Worm (Caenorhabditis elegans) whole organism, L2 larva: ENCODE data around the gene K03B4.4.

Experiments used
- F13H6.1 ChIP-seq: sonication (generic microtip); optimal IDR thresholded peaks from 2 replicates; lab custom pipeline; 2016; ENCODE audit warnings: missing genetic modification characterization, missing compliant biosample characterization
- aly-2 ChIP-seq: fragments of 150-350 bp; optimal IDR thresholded peaks from 2 replicates; lab custom pipeline; 2014; ENCODE audit warnings: missing biosample characterization, missing genetic modification characterization
- ama-1 ChIP-seq: fragments of 150-350 bp; optimal IDR thresholded peaks from 2 replicates; lab custom pipeline; 2018; ENCODE audit warnings: inconsistent platforms
- blmp-1 ChIP-seq: sonication (generic microtip); optimal IDR thresholded peaks from 2 replicates; lab custom pipeline; 2017; ENCODE audit warnings: missing genetic modification characterization, mild to moderate bottlenecking, missing compliant biosample characterization, antibody characterized with exemption, moderate library complexity; ENCODE audit not compliant: insufficient read depth
- elt-1 ChIP-seq: fragments of 150-350 bp; optimal IDR thresholded peaks from 2 replicates; lab custom pipeline; 2014; ENCODE audit warnings: missing biosample characterization, missing genetic modification characterization
- lin-39 ChIP-seq: fragments of 150-350 bp; optimal IDR thresholded peaks from 2 replicates; lab custom pipeline; 2014; ENCODE audit warnings: missing biosample characterization, missing genetic modification reagents, missing genetic modification characterization
- mab-5 ChIP-seq: fragments of 150-350 bp; optimal IDR thresholded peaks from 2 replicates; lab custom pipeline; 2014; ENCODE audit warnings: missing biosample characterization, missing genetic modification characterization
- nhr-11 ChIP-seq: fragments of 150-350 bp; optimal IDR thresholded peaks from 2 replicates; lab custom pipeline; 2014; ENCODE audit warnings: missing biosample characterization, missing genetic modification characterization
- nhr-12 ChIP-seq: fragments of 150-350 bp; optimal IDR thresholded peaks from 2 replicates; lab custom pipeline; 2014; ENCODE audit warnings: missing biosample characterization, missing genetic modification characterization
- nhr-23 ChIP-seq: fragments of 150-350 bp; optimal IDR thresholded peaks from 2 replicates; lab custom pipeline; 2014; ENCODE audit warnings: missing biosample characterization, missing genetic modification reagents, missing genetic modification characterization
- nhr-77 ChIP-seq: fragments of 150-350 bp; optimal IDR thresholded peaks from 2 replicates; lab custom pipeline; 2014; ENCODE audit warnings: missing biosample characterization, missing genetic modification characterization
- unc-62 ChIP-seq: fragments of 150-350 bp; optimal IDR thresholded peaks from 2 replicates; lab custom pipeline; 2014; ENCODE audit warnings: missing biosample characterization, missing genetic modification reagents, missing genetic modification characterization
- ztf-11 ChIP-seq: sonication (generic microtip); optimal IDR thresholded peaks from 2 replicates; lab custom pipeline; 2017; ENCODE audit warnings: missing biosample characterization, missing genetic modification characterization

ce11 chrV:4667062-4667461 lies 14.7 kb upstream of the K03B4.4 start:
- TF ChIP-seq ztf-11 (tag; lab: Kevin White, UChicago) (no peak), elt-1 (no peak), lin-39 (tag; lab: Kevin White, UChicago) (no peak), aly-2 (no peak), mab-5 (tag; lab: Kevin White, UChicago) (no peak), ama-1 (lab: Kevin White, UChicago) (no peak), unc-62 (GFP tag; lab: Kevin White, UChicago) (no peak), nhr-77 (tag; lab: Kevin White, UChicago) (no peak), blmp-1 (tag; lab: Kevin White, UChicago) (no peak), F13H6.1 (tag; lab: Kevin White, UChicago) (no peak), nhr-12 (tag; lab: Kevin White, UChicago) (no peak), nhr-11 (tag; lab: Kevin White, UChicago) (no peak), nhr-23 (no peak)
